Comparison of ENCODE assay signal across 3 fruit fly cellular contexts in the genomic region with DNA sequence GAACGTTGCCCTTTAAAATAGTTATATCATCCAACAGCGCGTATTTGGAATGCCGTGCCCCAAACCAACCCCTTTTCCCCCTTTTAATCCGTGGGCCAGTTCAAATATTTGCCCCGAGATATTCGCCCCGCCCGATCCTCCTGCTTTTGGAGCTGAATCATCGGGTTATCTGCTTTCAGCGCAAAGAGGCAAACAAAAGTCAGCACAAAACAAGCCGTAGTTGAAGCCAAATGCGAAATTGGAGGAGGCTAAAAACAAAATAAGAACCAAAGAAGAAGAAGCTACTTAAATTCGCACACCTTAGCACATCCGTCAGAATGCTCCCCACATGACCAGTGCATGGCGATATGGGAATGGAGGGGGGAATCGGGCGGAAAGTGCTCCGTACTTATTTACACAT.
TF ChIP-seq lines count a peak whose summit lies in the region.

No protein-coding gene starts in this region.

- TF ChIP-seq CTCF in whole organism, embryonic (GFP tag; optimal IDR thresholded peaks at IDR 0.05; lab: Kevin White, UChicago) = no peak

TF ChIP-seq in whole organism, adult, 20 proteins besides CTCF, POLR2A, EP300 and RAD21:
- TF ChIP-seq tj (GFP tag; optimal IDR thresholded peaks at IDR 0.05; lab: Kevin White, UChicago) = peak; percentile 100
- no peak for TF ChIP-seq CG5204 (GFP tag; optimal IDR thresholded peaks at IDR 0.05; lab: Kevin White, UChicago)
- TF ChIP-seq kay (GFP tag; lab: Kevin White, UChicago; ENCODE audit: borderline replicate concordance) = peak; percentile 24

TF ChIP-seq in whole organism, embryonic, 481 proteins besides CTCF, POLR2A, EP300 and RAD21:
- no peak for TF ChIP-seq tna (GFP tag; IDR thresholded peaks at IDR 0.05; lab: Robert Waterston, UW; ENCODE audit: partially characterized antibody)
- TF ChIP-seq Opbp (GFP tag; IDR thresholded peaks at IDR 0.05; lab: Robert Waterston, UW; ENCODE audit: partially characterized antibody) = no peak
- peak; percentile 18 for TF ChIP-seq Med (GFP tag; lab: Kevin White, UChicago)

TF ChIP-seq in whole organism, prepupa, 60 proteins besides CTCF, POLR2A, EP300 and RAD21:
- TF ChIP-seq spab (GFP tag; optimal IDR thresholded peaks at IDR 0.05; lab: Kevin White, UChicago) (no peak), vri (GFP tag; optimal IDR thresholded peaks at IDR 0.05; lab: Kevin White, UChicago) (peak; percentile 1), svp (GFP tag; lab: Kevin White, UChicago) (peak; percentile 10)
TF ChIP-seq in whole organism, prepupa: peak in this region for 2.
